Fruit fly (Drosophila melanogaster) S2 (cell line): ENCODE data around the gene CBP.

Source experiments
- CG8478 ChIP-seq: fragments of >200 bp; optimal IDR thresholded peaks from 2 replicates; lab custom pipeline; 2018
- CTCF ChIP-seq, 2 experiments: fragments of >200 bp; optimal IDR thresholded peaks; 2 replicates each; lab custom pipeline; 2018

DNA sequence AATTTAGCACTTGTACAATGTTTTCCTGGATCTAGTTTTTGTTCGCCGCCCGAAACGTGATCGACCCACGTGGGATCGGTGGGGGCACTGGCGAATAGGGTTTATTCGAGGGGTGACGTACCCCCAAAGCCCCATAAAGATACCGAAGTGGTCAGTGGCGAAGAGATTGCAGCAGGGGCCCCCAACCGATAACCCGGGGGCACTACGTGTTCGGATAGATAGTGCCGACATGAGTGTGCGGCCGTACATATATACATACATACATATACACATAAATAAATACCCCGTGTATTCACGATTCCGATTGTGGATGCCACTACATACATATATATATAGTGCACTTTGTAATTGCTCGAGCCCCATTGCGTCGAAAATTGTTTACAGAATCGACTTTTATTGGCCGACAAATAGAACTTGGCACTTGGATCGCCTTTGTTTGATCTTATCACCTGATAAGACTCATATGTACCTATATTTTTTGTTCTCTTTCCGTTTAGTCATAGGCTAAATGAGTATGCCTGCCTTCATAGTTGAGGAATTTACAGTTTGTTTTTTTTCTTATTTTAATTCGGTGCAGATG is 33.2 kb upstream of the CBP start:
- TF ChIP-seq CG8478 (lab: Kevin White, UChicago) (no peak), CTCF (optimal IDR thresholded peaks at IDR 0.05; lab: Kevin White, UChicago) (no peak)
